Worm (Caenorhabditis elegans) whole organism, L4 larva: ENCODE results near the gene nspc-17.

Experiments
- Y75B8A.6 ChIP-seq: fragments of 200-800 bp; sonication (Bioruptor generic); IDR thresholded peaks from 2 replicates; pipeline ENCODE4 v1.3.6; 2022; ENCODE audit warnings: missing genetic modification reagents, missing genetic modification characterization, missing compliant biosample characterization
- aly-2 ChIP-seq: sonication (generic microtip); optimal IDR thresholded peaks from 2 replicates; lab custom pipeline; 2018; ENCODE audit warnings: missing biosample characterization, missing genetic modification characterization
- ama-1 ChIP-seq: fragments of 150-350 bp; optimal IDR thresholded peaks from 2 replicates; lab custom pipeline; 2014; ENCODE audit warnings: inconsistent platforms, mixed read lengths
- ceh-82 ChIP-seq: sonication (generic microtip); optimal IDR thresholded peaks from 2 replicates; lab custom pipeline; 2017; ENCODE audit warnings: missing biosample characterization, missing genetic modification characterization
- daf-8 ChIP-seq: fragments of 200-800 bp; sonication (Bioruptor generic); IDR thresholded peaks from 2 replicates; pipeline ENCODE4 v1.3.6; 2022; ENCODE audit warnings: missing genetic modification characterization, missing compliant biosample characterization
- madf-5 ChIP-seq, 2 experiments: fragments of 200-800 bp; sonication (Bioruptor generic); IDR thresholded peaks; 2 replicates each; pipeline ENCODE4 v1.3.6; 2022; ENCODE audit warnings: missing compliant biosample characterization in 2 of 2, missing genetic modification characterization in 2 of 2
- nhr-11 ChIP-seq: fragments of 150-350 bp; optimal IDR thresholded peaks from 2 replicates; lab custom pipeline; 2014; ENCODE audit warnings: missing biosample characterization, missing genetic modification characterization
- nhr-76 ChIP-seq: fragments of 150-350 bp; optimal IDR thresholded peaks from 2 replicates; lab custom pipeline; 2014; ENCODE audit warnings: missing biosample characterization, missing genetic modification characterization
- rbr-2 ChIP-seq: sonication (generic microtip); optimal IDR thresholded peaks from 2 replicates; lab custom pipeline; 2016; ENCODE audit warnings: missing genotype, missing genetic modification characterization, missing compliant biosample characterization
- ztf-11 ChIP-seq: fragments of 150-350 bp; optimal IDR thresholded peaks from 2 replicates; lab custom pipeline; 2014; ENCODE audit warnings: missing biosample characterization, missing genetic modification characterization

DNA sequence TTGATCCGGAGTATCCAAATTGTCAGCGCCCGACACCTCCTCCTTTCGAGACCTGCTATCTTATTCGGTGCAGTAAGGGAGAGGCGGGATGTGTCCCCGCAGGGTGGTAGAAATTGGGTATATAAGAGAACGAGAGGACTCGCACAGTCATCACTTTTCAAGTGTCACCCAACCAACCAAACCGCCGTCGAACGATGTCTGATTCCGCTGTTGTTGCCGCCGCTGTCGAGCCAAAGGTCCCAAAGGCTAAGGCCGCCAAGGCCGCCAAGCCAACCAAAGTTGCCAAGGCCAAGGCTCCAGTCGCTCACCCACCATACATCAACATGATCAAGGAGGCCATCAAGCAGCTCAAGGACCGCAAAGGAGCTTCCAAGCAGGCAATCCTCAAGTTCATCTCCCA lies 35.0 kb downstream of the nspc-17 start, which contains the start of gene his-24:
- TF ChIP-seq aly-2 (tag; lab: Kevin White, UChicago) (no peak), daf-8 (GFP tag; lab: Robert Waterston, UW) (no peak), ceh-82 (tag; lab: Kevin White, UChicago) (no peak), nhr-11 (tag; lab: Kevin White, UChicago) (peak; percentile 48), madf-5 (GFP tag; IDR thresholded peaks at IDR 0.05; lab: Robert Waterston, UW) (no peak), ztf-11 (no peak), ama-1 (peak; percentile 83), nhr-76 (tag; lab: Kevin White, UChicago) (no peak), Y75B8A.6 (GFP tag; lab: Robert Waterston, UW) (no peak), rbr-2 (tag; lab: Kevin White, UChicago) (peak; percentile 59)
